Worm (Caenorhabditis elegans) whole organism, mixed stage, embryonic: ENCODE results near the gene W09H1.1.

Experiments
- M03D4.4 ChIP-seq: sonication (generic microtip); optimal IDR thresholded peaks from 2 replicates; lab custom pipeline; 2017; ENCODE audit warnings: mild to moderate bottlenecking, missing genetic modification characterization, missing compliant biosample characterization
- bed-3 ChIP-seq: fragments of 200-800 bp; sonication (Bioruptor generic); optimal IDR thresholded peaks from 3 replicates; lab custom pipeline; 2018; ENCODE audit warnings: mild to moderate bottlenecking, missing genetic modification characterization, moderate library complexity, missing compliant biosample characterization
- blmp-1 ChIP-seq: fragments of 150-350 bp; optimal IDR thresholded peaks from 2 replicates; lab custom pipeline; 2014; ENCODE audit warnings: missing biosample characterization, missing genetic modification characterization
- ceh-39 ChIP-seq: fragments of 150-350 bp; optimal IDR thresholded peaks from 2 replicates; lab custom pipeline; 2014; ENCODE audit warnings: missing biosample characterization, missing genetic modification characterization
- ceh-43 ChIP-seq: fragments of 200-800 bp; sonication (Bioruptor generic); optimal IDR thresholded peaks from 2 replicates; lab custom pipeline; 2018; ENCODE audit warnings: mild to moderate bottlenecking, missing genetic modification characterization, moderate library complexity, missing compliant biosample characterization
- ceh-83 ChIP-seq: fragments of 200-800 bp; sonication (Bioruptor generic); optimal IDR thresholded peaks from 2 replicates; lab custom pipeline; 2018; ENCODE audit warnings: mild to moderate bottlenecking, missing genetic modification characterization, missing compliant biosample characterization
- ces-1 ChIP-seq: fragments of 150-350 bp; optimal IDR thresholded peaks from 2 replicates; lab custom pipeline; 2014; ENCODE audit warnings: missing biosample characterization, missing genetic modification reagents, missing genetic modification characterization
- cnd-1 ChIP-seq: fragments of 200-800 bp; sonication (Bioruptor generic); optimal IDR thresholded peaks from 2 replicates; lab custom pipeline; 2018; ENCODE audit warnings: mild to moderate bottlenecking, missing genetic modification characterization, missing compliant biosample characterization
- drap-1 ChIP-seq: fragments of 200-800 bp; sonication (Bioruptor generic); optimal IDR thresholded peaks from 3 replicates; lab custom pipeline; 2018; ENCODE audit warnings: mild to moderate bottlenecking, missing genetic modification characterization, missing compliant biosample characterization
- elt-1 ChIP-seq: sonication (generic microtip); optimal IDR thresholded peaks from 2 replicates; lab custom pipeline; 2017; ENCODE audit warnings: missing genetic modification characterization, mild to moderate bottlenecking, missing compliant biosample characterization, antibody characterized with exemption, moderate library complexity, borderline replicate concordance; ENCODE audit not compliant: insufficient read depth
- elt-3 ChIP-seq: fragments of 150-350 bp; optimal IDR thresholded peaks from 2 replicates; lab custom pipeline; 2014; ENCODE audit warnings: missing biosample characterization, missing genetic modification characterization
- flh-1 ChIP-seq: fragments of 200-800 bp; sonication (Bioruptor generic); optimal IDR thresholded peaks from 2 replicates; lab custom pipeline; 2018; ENCODE audit warnings: mild to moderate bottlenecking, missing genetic modification characterization, moderate library complexity, missing compliant biosample characterization
- ham-2 ChIP-seq: fragments of 200-800 bp; sonication (Bioruptor generic); optimal IDR thresholded peaks from 2 replicates; lab custom pipeline; 2018; ENCODE audit warnings: mild to moderate bottlenecking, missing genetic modification characterization, missing compliant biosample characterization
- hlh-1 ChIP-seq: fragments of 150-350 bp; optimal IDR thresholded peaks from 2 replicates; lab custom pipeline; 2014; ENCODE audit warnings: missing biosample characterization, missing genetic modification reagents, missing genetic modification characterization
- lin-13 ChIP-seq: fragments of 150-350 bp; optimal IDR thresholded peaks from 2 replicates; lab custom pipeline; 2014; ENCODE audit warnings: missing biosample characterization, missing genetic modification characterization
- lin-32 ChIP-seq: fragments of 200-800 bp; sonication (Bioruptor generic); optimal IDR thresholded peaks from 2 replicates; lab custom pipeline; 2018; ENCODE audit warnings: mild to moderate bottlenecking, missing genetic modification characterization, missing compliant biosample characterization
- lsy-2 ChIP-seq: fragments of 150-350 bp; optimal IDR thresholded peaks from 2 replicates; lab custom pipeline; 2014; ENCODE audit warnings: missing biosample characterization, missing genetic modification characterization
- mab-5 ChIP-seq: fragments of 150-350 bp; optimal IDR thresholded peaks from 2 replicates; lab custom pipeline; 2014; ENCODE audit warnings: missing biosample characterization, missing genetic modification characterization
- mep-1 ChIP-seq: fragments of 150-350 bp; optimal IDR thresholded peaks from 2 replicates; lab custom pipeline; 2017; ENCODE audit warnings: missing biosample characterization, missing genetic modification reagents, missing genetic modification characterization, inconsistent platforms
- mls-2 ChIP-seq: sonication (generic microtip); optimal IDR thresholded peaks from 2 replicates; lab custom pipeline; 2016; ENCODE audit warnings: mild to moderate bottlenecking, missing genetic modification characterization, moderate library complexity, missing compliant biosample characterization
- nhr-12 ChIP-seq: fragments of 150-350 bp; optimal IDR thresholded peaks from 2 replicates; lab custom pipeline; 2014; ENCODE audit warnings: missing biosample characterization, missing genetic modification characterization
- nhr-2 ChIP-seq: fragments of 150-350 bp; optimal IDR thresholded peaks from 2 replicates; lab custom pipeline; 2014; ENCODE audit warnings: missing biosample characterization, missing genetic modification characterization
- nhr-237 ChIP-seq: fragments of 150-350 bp; optimal IDR thresholded peaks from 2 replicates; lab custom pipeline; 2014; ENCODE audit warnings: missing biosample characterization, missing genetic modification characterization
- nhr-28 ChIP-seq: fragments of 150-350 bp; optimal IDR thresholded peaks from 2 replicates; lab custom pipeline; 2014; ENCODE audit warnings: missing biosample characterization, missing genetic modification characterization
- nhr-76 ChIP-seq: sonication (generic microtip); optimal IDR thresholded peaks from 2 replicates; lab custom pipeline; 2017; ENCODE audit warnings: missing biosample characterization, missing genetic modification characterization
- pha-4 ChIP-seq: fragments of 150-350 bp; optimal IDR thresholded peaks from 2 replicates; lab custom pipeline; 2018; ENCODE audit warnings: missing biosample characterization, missing genetic modification reagents, missing genetic modification characterization
- sem-2 ChIP-seq: fragments of 200-800 bp; sonication (Bioruptor generic); optimal IDR thresholded peaks from 2 replicates; lab custom pipeline; 2018; ENCODE audit warnings: mild to moderate bottlenecking, missing genetic modification characterization, missing compliant biosample characterization
- snpc-4 ChIP-seq: fragments of 150-350 bp; optimal IDR thresholded peaks from 2 replicates; lab custom pipeline; 2014; ENCODE audit warnings: missing biosample characterization, missing genetic modification characterization
- sptf-1 ChIP-seq: sonication (generic microtip); optimal IDR thresholded peaks from 2 replicates; lab custom pipeline; 2017; ENCODE audit warnings: mild to moderate bottlenecking, missing genetic modification characterization, moderate library complexity, missing compliant biosample characterization
- tbx-8 ChIP-seq: fragments of 200-800 bp; sonication (Bioruptor generic); optimal IDR thresholded peaks from 2 replicates; lab custom pipeline; 2018; ENCODE audit warnings: mild to moderate bottlenecking, missing genetic modification characterization, moderate library complexity, missing compliant biosample characterization
- unc-120 ChIP-seq: sonication (generic microtip); optimal IDR thresholded peaks from 2 replicates; lab custom pipeline; 2017; ENCODE audit warnings: missing genetic modification characterization, missing compliant biosample characterization; ENCODE audit not compliant: poor library complexity, severe bottlenecking
- unc-39 ChIP-seq: fragments of 150-350 bp; optimal IDR thresholded peaks from 2 replicates; lab custom pipeline; 2014; ENCODE audit warnings: missing biosample characterization, missing genetic modification characterization
- unc-62 ChIP-seq: fragments of 150-350 bp; optimal IDR thresholded peaks from 2 replicates; lab custom pipeline; 2014; ENCODE audit warnings: missing biosample characterization, missing genetic modification reagents, missing genetic modification characterization
- zip-8 ChIP-seq: fragments of 150-350 bp; optimal IDR thresholded peaks from 2 replicates; lab custom pipeline; 2014; ENCODE audit warnings: missing biosample characterization, missing genetic modification characterization
- ztf-11 ChIP-seq: fragments of 150-350 bp; optimal IDR thresholded peaks from 2 replicates; lab custom pipeline; 2014; ENCODE audit warnings: missing biosample characterization, missing genetic modification characterization

The W09H1.1 gene

DNA sequence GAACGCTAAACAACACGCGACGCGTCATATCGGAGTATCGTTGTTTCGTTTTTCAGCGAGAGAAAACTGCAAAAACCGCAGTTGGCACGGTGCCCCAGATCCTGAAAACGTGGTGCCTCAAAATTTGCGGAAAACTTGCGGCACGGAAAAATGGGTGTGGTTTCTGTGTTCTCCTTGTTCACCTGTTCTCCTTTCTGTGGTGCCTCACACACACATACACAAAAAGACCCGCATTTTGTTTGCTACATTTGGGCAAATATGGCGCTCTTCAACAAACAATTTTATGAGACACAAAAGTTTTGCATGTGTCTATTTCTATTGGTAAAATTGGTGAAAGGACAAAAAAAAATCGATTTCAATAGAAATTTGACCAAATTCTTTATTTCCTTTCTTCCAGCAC is 17.5 kb upstream of the W09H1.1 start:
- TF ChIP-seq ceh-43 (GFP tag; lab: Kevin White, UChicago) = no peak
- TF ChIP-seq bed-3 = no peak
- TF ChIP-seq unc-62 (GFP tag; lab: Kevin White, UChicago) = no peak
- TF ChIP-seq tbx-8 (GFP tag; lab: Kevin White, UChicago) = no peak
- TF ChIP-seq lin-13 (tag; lab: Kevin White, UChicago) = no peak
- TF ChIP-seq nhr-2 (tag; lab: Kevin White, UChicago) = no peak
- no peak for TF ChIP-seq ces-1 (GFP tag; lab: Kevin White, UChicago)
- no peak for TF ChIP-seq mep-1 (tag; lab: Kevin White, UChicago)
- no peak for TF ChIP-seq blmp-1 (tag; lab: Kevin White, UChicago)
- TF ChIP-seq, all 35 proteins: peak for 0

- TF ChIP-seq unc-120 (tag; lab: Kevin White, UChicago) = no peak
- TF ChIP-seq ces-1 (GFP tag; lab: Kevin White, UChicago) = peak; percentile 9
- TF ChIP-seq pha-4 (tag; lab: Kevin White, UChicago) = peak; percentile 51
These were observed 15.4 kb upstream of the W09H1.1 start for ce11 chrII:13196689-13197280.

ce11 chrII:13195706-13196417 is 14.5 kb upstream of the W09H1.1 start:
- TF ChIP-seq elt-1 (tag; lab: Kevin White, UChicago) = no peak
- no peak for TF ChIP-seq hlh-1 (tag; lab: Kevin White, UChicago)
- TF ChIP-seq ces-1 (GFP tag; lab: Kevin White, UChicago) = no peak
- no peak for TF ChIP-seq bed-3
- TF ChIP-seq mep-1 (tag; lab: Kevin White, UChicago) = no peak
- TF ChIP-seq nhr-12 (tag; lab: Kevin White, UChicago) = no peak
- TF ChIP-seq unc-120 (tag; lab: Kevin White, UChicago) = no peak
- TF ChIP-seq lin-32 (GFP tag; lab: Kevin White, UChicago) = no peak
- no peak for TF ChIP-seq pha-4 (tag; lab: Kevin White, UChicago)
- no peak for TF ChIP-seq ham-2
- no peak for TF ChIP-seq ceh-43 (GFP tag; lab: Kevin White, UChicago)
- no peak for TF ChIP-seq sptf-1 (tag; lab: Kevin White, UChicago)
- TF ChIP-seq flh-1 (GFP tag; lab: Kevin White, UChicago) = no peak
- TF ChIP-seq sem-2 (GFP tag; lab: Kevin White, UChicago) = no peak
- TF ChIP-seq nhr-76 = no peak
- TF ChIP-seq drap-1 (GFP tag; lab: Kevin White, UChicago) = no peak
- no peak for TF ChIP-seq elt-3
- no peak for TF ChIP-seq nhr-2 (tag; lab: Kevin White, UChicago)
- no peak for TF ChIP-seq cnd-1
- TF ChIP-seq zip-8 (tag; lab: Kevin White, UChicago) = no peak

- no peak for TF ChIP-seq flh-1 (GFP tag; lab: Kevin White, UChicago)
- TF ChIP-seq unc-62 (GFP tag; lab: Kevin White, UChicago) = peak; percentile 89
- no peak for TF ChIP-seq ceh-83 (GFP tag; lab: Kevin White, UChicago)
- no peak for TF ChIP-seq sptf-1 (tag; lab: Kevin White, UChicago)
- TF ChIP-seq zip-8 (tag; lab: Kevin White, UChicago) = no peak
- no peak for TF ChIP-seq tbx-8 (GFP tag; lab: Kevin White, UChicago)
- no peak for TF ChIP-seq M03D4.4 (tag; lab: Kevin White, UChicago)
- TF ChIP-seq ztf-11 (tag; lab: Kevin White, UChicago) = no peak
- no peak for TF ChIP-seq mls-2
- no peak for TF ChIP-seq ham-2
- TF ChIP-seq mab-5 (tag; lab: Kevin White, UChicago) = no peak
- no peak for TF ChIP-seq cnd-1
- TF ChIP-seq ceh-43 (GFP tag; lab: Kevin White, UChicago) = no peak
- TF ChIP-seq lin-13 (tag; lab: Kevin White, UChicago) = no peak
- TF ChIP-seq bed-3 = no peak
- peak; percentile 68 for TF ChIP-seq unc-120 (tag; lab: Kevin White, UChicago)
- TF ChIP-seq drap-1 (GFP tag; lab: Kevin White, UChicago) = no peak
- peak; percentile 69 for TF ChIP-seq hlh-1 (tag; lab: Kevin White, UChicago)
- no peak for TF ChIP-seq lin-32 (GFP tag; lab: Kevin White, UChicago)
- no peak for TF ChIP-seq nhr-76
- TF ChIP-seq mep-1 (tag; lab: Kevin White, UChicago) = peak; percentile 50
- TF ChIP-seq snpc-4 (tag; lab: Kevin White, UChicago) = no peak
- no peak for TF ChIP-seq blmp-1 (tag; lab: Kevin White, UChicago)
- no peak for TF ChIP-seq nhr-12 (tag; lab: Kevin White, UChicago)
- TF ChIP-seq pha-4 (tag; lab: Kevin White, UChicago) = peak; percentile 96
- peak; percentile 76 for TF ChIP-seq ces-1 (GFP tag; lab: Kevin White, UChicago)
- no peak for TF ChIP-seq elt-3
- TF ChIP-seq ceh-39 (tag; lab: Kevin White, UChicago) = no peak
- TF ChIP-seq unc-39 (tag; lab: Kevin White, UChicago) = no peak
- no peak for TF ChIP-seq nhr-2 (tag; lab: Kevin White, UChicago)
- TF ChIP-seq elt-1 (tag; lab: Kevin White, UChicago) = no peak
- peak; percentile 36 for TF ChIP-seq nhr-237 (tag; lab: Kevin White, UChicago)
- no peak for TF ChIP-seq sem-2 (GFP tag; lab: Kevin White, UChicago)
- no peak for TF ChIP-seq nhr-28
- no peak for TF ChIP-seq lsy-2 (tag; lab: Kevin White, UChicago)
These were observed 13.8 kb upstream of the W09H1.1 start, which contains the start of gene lec-1 for ce11 chrII:13195163-13195562. Gene lec-1 (plus strand): TSS chrII:13195549.
